Fruit fly (Drosophila melanogaster) S2 (cell line): ENCODE measurements around the gene NP15.6.

ENCODE experiments used
- CG8478 ChIP-seq: fragments of >200 bp; optimal IDR thresholded peaks from 2 replicates; lab custom pipeline; 2018
- CTCF ChIP-seq, 2 experiments: fragments of >200 bp; optimal IDR thresholded peaks; 2 replicates each; lab custom pipeline; 2018

Gene NP15.6

DNA sequence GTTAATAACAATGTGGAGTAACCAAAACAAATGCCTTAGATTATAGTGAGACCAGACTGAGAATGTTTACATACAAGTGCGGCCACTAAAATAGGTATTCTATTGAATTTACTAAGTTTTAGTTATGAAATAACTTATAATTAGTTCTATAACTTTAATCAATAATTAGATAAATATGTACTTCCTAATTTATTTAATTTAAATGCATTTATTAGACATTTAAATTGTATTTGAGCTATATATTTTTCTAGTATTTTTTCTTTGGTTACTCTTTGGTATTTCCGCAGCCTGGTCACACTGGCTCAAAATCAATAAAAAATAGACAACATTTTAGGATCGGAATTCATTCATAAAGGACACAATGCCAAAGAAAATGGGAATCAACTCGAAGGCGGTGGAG is 4.0 kb downstream of the NP15.6 start, which contains the start of the genes Prp18 and CG6013:
TSS of gene Prp18 (minus strand) at position 62 of the 400 bp plus-strand sequence.
TSS of gene CG6013 (plus strand) at position 294 of the 400 bp plus-strand sequence.
- TF ChIP-seq CG8478 (lab: Kevin White, UChicago) (no peak), CTCF (optimal IDR thresholded peaks at IDR 0.05; lab: Kevin White, UChicago) (no peak)

DNA sequence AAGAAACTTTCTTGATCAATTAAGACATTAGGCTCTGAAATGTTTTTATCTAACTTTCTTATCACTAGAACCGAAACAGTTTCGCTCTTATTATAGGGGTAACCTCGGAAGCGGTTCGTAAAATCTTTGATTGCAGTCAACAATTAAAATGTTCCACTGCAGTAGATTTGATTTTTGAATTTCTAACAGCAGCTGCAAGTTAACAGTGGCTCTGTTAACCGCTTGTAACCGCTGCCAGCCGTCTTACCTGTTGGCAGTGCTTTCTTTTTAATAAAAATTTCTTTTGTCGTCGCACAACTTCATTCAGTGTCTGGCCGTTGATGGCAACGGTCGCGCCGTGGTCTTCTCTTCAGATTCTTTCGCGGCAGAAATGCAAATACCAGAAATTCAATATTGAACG is 6.1 kb downstream of the NP15.6 start, which contains the start of gene CG6026:
TSS of gene CG6026 (plus strand) at position 301 of the 400 bp plus-strand sequence.
- TF ChIP-seq CTCF (optimal IDR thresholded peaks at IDR 0.05; lab: Kevin White, UChicago): no peak
- no peak for TF ChIP-seq CG8478 (lab: Kevin White, UChicago)

DNA sequence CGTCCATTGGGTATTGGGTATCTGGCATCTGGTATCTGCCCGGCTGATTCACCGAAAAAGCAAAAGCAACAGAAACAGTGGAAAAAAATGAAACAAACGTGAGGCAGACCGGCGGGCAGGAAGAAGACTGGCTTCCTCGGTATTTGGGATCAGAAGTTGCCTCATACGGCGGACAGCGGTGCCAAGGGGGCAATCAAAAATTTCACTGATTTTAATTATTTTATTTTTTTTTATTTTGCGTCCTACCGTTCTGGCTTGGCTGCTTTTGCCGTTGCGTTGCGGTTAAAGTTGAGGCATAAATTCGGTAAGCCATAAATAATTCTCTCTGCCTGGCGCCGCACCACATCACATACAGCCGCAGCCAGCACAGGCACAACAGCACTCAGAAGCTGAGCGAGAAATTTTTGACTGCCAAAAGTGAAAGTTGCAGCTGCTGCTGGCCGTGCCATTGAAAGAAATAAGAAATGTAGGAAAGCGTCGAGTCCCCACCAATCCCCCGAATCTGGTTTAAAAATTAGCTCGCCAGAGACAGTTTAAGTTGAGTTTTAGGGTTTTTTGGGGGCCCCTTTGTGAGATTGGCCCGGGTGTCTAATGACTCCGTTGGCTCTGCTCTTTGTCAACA is 9.5 kb downstream of the NP15.6 start:
- TF ChIP-seq CTCF (optimal IDR thresholded peaks at IDR 0.05; lab: Kevin White, UChicago): no peak
- no peak for TF ChIP-seq CG8478 (lab: Kevin White, UChicago)

DNA sequence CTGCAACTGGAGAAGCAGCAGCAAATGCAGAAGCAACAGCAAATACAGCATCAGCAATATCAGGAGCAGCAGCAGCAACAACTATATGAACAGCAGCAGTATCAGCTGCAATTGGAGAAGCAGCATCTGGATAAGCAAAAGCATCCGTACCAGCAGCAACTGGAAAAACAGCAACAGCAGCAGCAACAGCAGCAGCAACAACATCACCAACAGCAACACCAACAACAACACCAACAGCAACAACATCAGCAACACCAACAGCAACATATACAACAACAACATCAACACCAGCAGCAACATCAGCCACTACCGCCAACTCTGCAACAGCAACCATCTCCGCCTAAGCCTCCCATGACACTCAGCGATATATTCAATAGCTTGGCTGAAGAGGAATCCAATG is 13.5 kb downstream of the NP15.6 start:
- TF ChIP-seq CTCF (optimal IDR thresholded peaks at IDR 0.05; lab: Kevin White, UChicago) (no peak), CG8478 (lab: Kevin White, UChicago) (no peak)

DNA sequence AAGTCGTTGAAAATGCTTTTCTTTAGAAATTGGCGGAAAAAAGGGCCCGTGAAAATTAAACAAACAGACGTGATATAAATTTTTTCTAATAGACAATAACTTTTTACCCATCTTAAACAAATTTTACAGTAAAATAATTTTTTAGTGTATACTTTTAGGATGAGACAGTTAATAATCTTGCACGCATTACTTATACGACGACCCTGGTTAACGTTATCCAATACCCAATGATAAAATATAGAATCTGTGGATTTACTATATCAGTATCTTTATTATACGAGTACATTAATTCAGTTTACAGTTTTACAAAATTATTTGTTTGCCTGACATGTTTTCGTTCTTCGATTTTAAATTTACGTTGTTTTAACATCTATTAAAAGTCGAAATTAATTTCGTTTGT is 17.5 kb downstream of the NP15.6 start:
- no peak for TF ChIP-seq CTCF (optimal IDR thresholded peaks at IDR 0.05; lab: Kevin White, UChicago)
- TF ChIP-seq CG8478 (lab: Kevin White, UChicago): no peak

DNA sequence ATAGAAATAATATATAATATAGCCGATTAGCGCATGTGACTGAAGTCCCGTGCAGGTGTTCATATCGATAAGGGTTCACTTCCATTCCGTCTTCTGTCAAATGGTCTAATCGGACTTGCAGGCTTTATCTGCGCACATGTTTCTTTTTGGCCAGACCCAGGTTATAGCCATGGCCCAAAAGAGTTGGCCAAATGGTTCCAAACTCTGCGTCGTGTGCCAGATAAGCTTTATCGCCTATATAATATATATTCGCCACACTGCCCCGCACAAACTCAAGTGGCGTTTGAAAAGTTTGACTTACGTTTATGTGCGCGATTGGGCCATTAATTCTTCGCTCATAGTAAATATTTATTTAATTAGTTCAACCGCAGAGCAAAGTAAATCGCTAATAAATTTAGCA is 24.1 kb downstream of the NP15.6 start:
- no peak for TF ChIP-seq CG8478 (lab: Kevin White, UChicago)
- TF ChIP-seq CTCF (optimal IDR thresholded peaks at IDR 0.05; lab: Kevin White, UChicago): no peak

DNA sequence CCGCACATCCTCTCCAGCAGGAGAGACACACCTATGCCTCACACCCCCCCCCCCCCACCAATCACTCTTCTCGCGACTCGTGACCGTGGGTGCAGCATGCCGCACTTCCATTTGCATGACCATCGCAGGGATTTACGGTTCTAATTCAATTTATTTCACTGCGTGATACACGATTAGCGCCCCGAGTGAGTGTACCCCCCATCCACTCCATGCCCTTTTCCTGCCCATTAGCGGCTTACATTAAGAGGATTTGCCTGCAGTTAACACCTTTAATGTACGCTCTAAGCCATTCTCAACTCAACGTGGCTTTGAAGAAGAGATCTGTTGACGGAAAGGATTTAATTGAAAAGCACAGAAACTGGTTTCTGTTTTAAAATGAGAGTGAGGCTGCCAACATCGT is 25.3 kb downstream of the NP15.6 start:
- TF ChIP-seq CTCF (optimal IDR thresholded peaks at IDR 0.05; lab: Kevin White, UChicago) (no peak), CG8478 (lab: Kevin White, UChicago) (no peak)

DNA sequence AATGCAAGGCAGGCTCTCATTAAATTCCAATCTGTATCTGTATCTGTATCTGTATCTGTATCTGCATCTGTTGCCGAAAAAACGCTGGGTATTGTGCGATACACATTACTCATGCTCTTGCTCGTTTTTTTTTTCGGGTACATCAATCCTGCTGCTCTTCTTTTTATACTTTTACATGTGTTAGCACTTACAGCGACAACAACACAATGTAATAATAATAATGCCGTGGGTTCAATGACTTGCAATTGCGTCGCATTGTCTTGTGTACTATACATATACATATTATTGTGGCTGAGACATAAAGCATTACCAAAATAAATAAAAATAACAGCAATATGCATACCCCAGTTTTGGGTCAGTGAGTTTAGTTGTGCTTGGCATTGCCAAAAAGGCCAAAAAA is 27.7 kb downstream of the NP15.6 start:
- TF ChIP-seq CTCF (optimal IDR thresholded peaks at IDR 0.05; lab: Kevin White, UChicago): no peak
- TF ChIP-seq CG8478 (lab: Kevin White, UChicago): no peak

DNA sequence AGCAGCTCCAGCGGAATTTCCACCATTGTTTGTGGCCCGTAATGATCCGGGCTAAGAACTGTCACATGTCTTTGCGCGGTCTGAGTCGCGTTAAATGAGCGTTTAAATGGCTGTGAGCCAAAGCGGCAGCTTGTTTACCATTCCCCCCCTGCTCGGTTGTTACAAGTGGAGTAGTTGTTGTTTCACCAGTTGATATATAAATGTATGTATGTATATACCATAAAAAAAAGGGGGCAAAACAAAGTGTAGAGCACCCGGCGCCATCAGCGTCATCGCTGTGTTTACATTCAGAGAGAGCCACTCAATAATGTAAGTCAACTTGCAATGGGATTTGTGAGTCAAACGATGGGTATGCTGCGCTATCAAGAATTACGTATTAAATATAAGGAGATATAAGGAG is 29.7 kb downstream of the NP15.6 start:
- no peak for TF ChIP-seq CTCF (optimal IDR thresholded peaks at IDR 0.05; lab: Kevin White, UChicago)
- TF ChIP-seq CG8478 (lab: Kevin White, UChicago): no peak

DNA sequence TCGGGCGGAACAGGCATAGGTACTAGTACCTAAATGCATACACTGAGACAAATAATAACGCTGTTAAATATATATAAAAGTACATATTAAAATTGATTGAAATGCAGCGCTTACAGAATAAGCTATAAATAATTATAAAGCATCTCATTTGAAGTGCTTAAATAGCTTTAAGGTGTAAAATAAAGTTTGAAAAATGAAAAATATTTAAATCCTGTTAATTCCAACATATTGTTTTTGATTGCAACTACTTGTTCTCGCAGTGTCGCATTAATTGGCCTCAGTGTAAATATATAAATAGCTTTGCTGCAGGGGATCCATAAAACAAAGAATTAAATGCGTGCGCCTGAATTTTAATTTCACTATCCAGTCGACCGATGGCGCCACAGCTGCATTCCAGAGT is 31.2 kb downstream of the NP15.6 start:
- no peak for TF ChIP-seq CG8478 (lab: Kevin White, UChicago)
- no peak for TF ChIP-seq CTCF (optimal IDR thresholded peaks at IDR 0.05; lab: Kevin White, UChicago)

DNA sequence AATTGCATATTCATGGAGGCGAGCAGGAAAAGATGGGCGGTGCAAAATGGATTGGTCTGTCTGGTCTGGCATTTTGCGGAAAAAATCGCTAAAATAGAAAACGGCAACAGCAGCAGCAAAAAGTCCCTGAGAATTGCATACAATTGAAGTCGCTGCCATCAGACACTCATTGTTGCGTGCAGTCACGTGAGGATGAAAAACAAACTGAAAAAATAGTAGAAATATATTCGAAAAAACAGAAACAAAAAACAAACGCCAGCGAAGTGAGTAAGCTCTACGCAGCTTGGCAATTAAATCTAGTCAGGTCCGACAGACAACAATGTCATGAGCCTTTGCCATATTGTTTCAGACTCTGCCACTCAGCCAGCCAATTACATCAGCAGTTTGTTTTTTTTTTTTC is 32.1 kb downstream of the NP15.6 start:
- TF ChIP-seq CG8478 (lab: Kevin White, UChicago) (no peak), CTCF (optimal IDR thresholded peaks at IDR 0.05; lab: Kevin White, UChicago) (no peak)

DNA sequence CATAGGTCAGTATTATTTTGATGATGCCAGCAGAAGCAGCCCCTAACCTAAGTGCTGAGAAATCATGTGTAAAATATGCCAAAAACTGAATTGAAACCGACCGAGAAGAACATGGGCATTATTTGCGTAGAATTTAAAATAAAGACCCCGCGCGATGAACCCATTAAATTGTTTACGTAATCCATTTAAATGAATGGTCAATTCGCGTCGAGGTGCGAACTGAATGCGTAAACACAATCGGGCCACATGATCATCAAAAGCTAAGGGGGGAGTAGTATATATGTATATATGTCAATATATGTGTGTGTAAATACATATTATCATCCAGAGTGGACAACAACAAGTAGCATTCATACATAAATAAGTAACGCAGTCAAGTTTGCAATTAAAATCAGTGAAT is 33.0 kb downstream of the NP15.6 start:
- no peak for TF ChIP-seq CG8478 (lab: Kevin White, UChicago)
- no peak for TF ChIP-seq CTCF (optimal IDR thresholded peaks at IDR 0.05; lab: Kevin White, UChicago)

DNA sequence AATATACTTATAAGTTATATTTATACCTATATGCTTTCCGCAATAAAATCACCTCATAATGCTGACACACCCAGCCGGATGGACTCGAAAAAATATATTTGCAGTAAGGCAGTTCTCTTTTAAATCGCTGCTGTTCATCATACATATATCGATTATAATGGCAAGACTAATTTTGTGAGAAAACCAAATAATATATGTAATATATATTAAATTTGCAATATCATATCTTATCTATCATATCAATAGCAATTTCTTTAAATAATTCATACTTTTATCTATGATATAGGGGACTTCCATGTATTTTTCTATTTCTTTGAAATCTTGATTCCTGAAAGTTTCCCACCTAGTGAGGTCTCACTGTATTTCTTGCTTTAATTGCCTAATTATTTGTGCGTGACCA is 35.4 kb downstream of the NP15.6 start:
- TF ChIP-seq CG8478 (lab: Kevin White, UChicago) (no peak), CTCF (optimal IDR thresholded peaks at IDR 0.05; lab: Kevin White, UChicago) (no peak)

DNA sequence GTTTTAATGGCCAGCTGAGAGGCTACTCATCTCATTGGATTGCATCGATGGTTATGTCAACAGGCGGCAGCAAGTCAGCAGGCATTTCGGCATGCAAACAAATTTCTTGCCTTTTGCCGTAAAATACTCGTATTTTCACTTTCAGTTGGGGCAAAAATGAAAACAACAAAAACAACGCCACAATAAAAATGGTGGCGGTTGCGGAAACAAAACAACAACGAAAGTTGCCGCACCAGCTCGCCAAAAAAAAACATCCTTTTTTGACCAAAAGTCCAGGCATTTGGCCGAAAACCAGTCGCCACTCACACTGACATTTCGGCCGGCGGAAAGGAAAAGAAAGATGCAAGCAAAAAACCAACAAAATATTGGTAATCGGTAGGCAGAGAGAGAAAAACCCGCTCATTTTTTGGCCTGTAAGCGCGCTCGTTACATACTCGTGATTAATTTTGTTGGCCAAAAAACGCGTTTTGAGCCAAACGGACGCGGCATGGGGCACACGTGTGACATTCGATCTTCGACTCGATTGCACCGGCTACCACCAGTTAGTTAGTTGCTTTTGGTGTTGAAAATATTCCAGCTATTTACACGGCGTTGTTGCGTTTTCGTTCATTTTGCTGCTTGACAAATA is 37.0 kb downstream of the NP15.6 start:
- TF ChIP-seq CTCF (optimal IDR thresholded peaks at IDR 0.05; lab: Kevin White, UChicago) (no peak), CG8478 (lab: Kevin White, UChicago) (no peak)

DNA sequence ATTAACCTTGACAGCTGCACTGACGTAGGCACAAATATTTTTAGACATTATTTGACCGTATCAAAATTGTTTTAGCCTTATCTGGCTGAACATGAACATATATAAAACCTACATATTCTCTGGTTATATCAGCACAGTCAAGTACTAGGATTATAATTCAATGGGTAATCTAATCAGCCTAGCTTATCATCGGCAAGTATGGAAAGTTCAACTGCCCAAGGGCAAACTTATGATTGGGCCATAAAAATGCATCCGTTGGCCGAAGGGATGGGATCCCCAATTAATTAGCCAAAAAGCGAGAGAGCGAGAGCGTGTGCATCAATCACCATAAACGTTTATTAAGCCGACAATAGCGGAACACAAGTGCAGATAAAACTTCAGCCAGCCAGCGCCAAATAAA is 38.3 kb downstream of the NP15.6 start:
- TF ChIP-seq CTCF (optimal IDR thresholded peaks at IDR 0.05; lab: Kevin White, UChicago): no peak
- no peak for TF ChIP-seq CG8478 (lab: Kevin White, UChicago)
